Worm (Caenorhabditis elegans) whole organism, young adult: ENCODE data around the gene F02H6.2.

Source experiments
- F49E8.2 ChIP-seq: sonication (generic microtip); optimal IDR thresholded peaks from 3 replicates; lab custom pipeline; 2017; ENCODE audit warnings: missing genetic modification characterization, mild to moderate bottlenecking, missing compliant biosample characterization, antibody characterized with exemption, moderate library complexity; ENCODE audit not compliant: insufficient read depth
- F57C9.4 ChIP-seq: sonication (generic microtip); optimal IDR thresholded peaks from 2 replicates; lab custom pipeline; 2017; ENCODE audit warnings: mild to moderate bottlenecking, missing genetic modification characterization, missing compliant biosample characterization
- aptf-3 ChIP-seq: fragments of 200-800 bp; sonication (Bioruptor generic); IDR thresholded peaks from 2 replicates; pipeline ENCODE4 v1.3.6; 2022; ENCODE audit warnings: missing genetic modification characterization, missing compliant biosample characterization
- athp-1 ChIP-seq: sonication (generic microtip); optimal IDR thresholded peaks from 2 replicates; lab custom pipeline; 2017; ENCODE audit warnings: mild to moderate bottlenecking, missing genetic modification characterization, missing compliant biosample characterization
- cebp-2 ChIP-seq: fragments of 200-800 bp; sonication (Bioruptor generic); IDR thresholded peaks from 2 replicates; pipeline ENCODE4 v1.3.6; 2022; ENCODE audit warnings: missing genetic modification characterization, missing compliant biosample characterization
- ceh-40 ChIP-seq: fragments of 200-800 bp; sonication (Bioruptor generic); IDR thresholded peaks from 2 replicates; pipeline ENCODE4 v1.3.6; 2022; ENCODE audit warnings: missing genetic modification characterization, missing compliant biosample characterization
- nfya-1 ChIP-seq: sonication (generic microtip); optimal IDR thresholded peaks from 2 replicates; lab custom pipeline; 2017; ENCODE audit warnings: antibody characterized with exemption, missing compliant biosample characterization, missing genetic modification characterization, borderline replicate concordance; ENCODE audit not compliant: insufficient read depth
- pha-4 ChIP-seq: fragments of 150-350 bp; sonication (generic microtip); optimal IDR thresholded peaks from 2 replicates; lab custom pipeline; 2014; ENCODE audit warnings: missing biosample characterization, missing genetic modification reagents, missing genetic modification characterization
- repo-1 ChIP-seq: sonication (generic microtip); optimal IDR thresholded peaks from 2 replicates; lab custom pipeline; 2017; ENCODE audit warnings: mild to moderate bottlenecking, missing genetic modification characterization, missing compliant biosample characterization
- unc-130 ChIP-seq: sonication (generic microtip); optimal IDR thresholded peaks from 2 replicates; lab custom pipeline; 2016; ENCODE audit warnings: missing genetic modification reagents, missing genetic modification characterization, missing compliant biosample characterization
- ztf-18 ChIP-seq: sonication (generic microtip); optimal IDR thresholded peaks from 2 replicates; lab custom pipeline; 2016; ENCODE audit warnings: missing genotype, mild to moderate bottlenecking, missing genetic modification characterization, missing compliant biosample characterization

DNA sequence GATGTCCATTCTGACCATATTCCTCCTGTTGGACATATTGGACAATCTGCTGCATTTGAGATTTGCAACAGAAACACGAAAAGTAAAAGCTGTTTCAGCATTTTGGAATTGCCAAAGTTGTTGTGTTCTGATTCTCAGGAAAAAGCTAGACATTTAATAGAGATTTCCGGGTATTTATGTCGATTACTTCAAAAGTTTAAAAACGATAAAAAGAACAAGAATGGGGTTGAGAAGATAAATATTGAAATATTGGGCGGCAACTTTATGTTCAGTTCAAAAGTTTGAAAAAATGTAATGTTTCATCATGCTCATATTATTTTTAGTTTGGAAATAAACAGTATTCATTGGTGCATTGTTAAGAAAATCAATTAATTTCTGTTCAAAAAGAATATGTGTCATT lies 42.7 kb downstream of the F02H6.2 start, which contains the start of gene Y64G10A.1:
- TF ChIP-seq pha-4 (no peak), cebp-2 (no peak), nfya-1 (no peak), F49E8.2 (tag; lab: Kevin White, UChicago) (no peak), aptf-3 (no peak), ztf-18 (no peak), athp-1 (no peak), F57C9.4 (no peak), ceh-40 (GFP tag; lab: Robert Waterston, UW) (no peak), repo-1 (tag; lab: Kevin White, UChicago) (no peak), unc-130 (GFP tag; lab: Kevin White, UChicago) (no peak)
